Fruit fly (Drosophila melanogaster) whole organism, embryonic: ENCODE measurements around the gene CG12974.

Source experiments
- Abd-B ChIP-seq: fragments of 200-800 bp; sonication (Bioruptor generic); optimal IDR thresholded peaks from 2 replicates; lab custom pipeline; 2018; ENCODE audit warnings: missing biosample characterization, mild to moderate bottlenecking, missing genetic modification characterization, moderate library complexity
- Aef1 ChIP-seq: fragments of 200-800 bp; sonication (Bioruptor generic); IDR thresholded peaks from 3 replicates; pipeline ENCODE4 v1.3.6; 2022; ENCODE audit warnings: missing biosample characterization, missing genetic modification characterization
- Bgb ChIP-seq: fragments of 200-800 bp; sonication (Bioruptor generic); IDR thresholded peaks from 2 replicates; pipeline ENCODE4 v1.3.6; 2022; ENCODE audit warnings: missing biosample characterization, missing genetic modification characterization; ENCODE audit not compliant: partially characterized antibody
- Bteb2 ChIP-seq: fragments of 200-800 bp; sonication (Bioruptor generic); optimal IDR thresholded peaks from 2 replicates; lab custom pipeline; 2016; ENCODE audit warnings: missing biosample characterization, missing genetic modification characterization
- CG10959 ChIP-seq: fragments of 200-800 bp; sonication (Bioruptor generic); IDR thresholded peaks from 2 replicates; pipeline ENCODE4 v1.3.6; 2022; ENCODE audit warnings: missing biosample characterization, missing genetic modification characterization
- CG11695 ChIP-seq: fragments of 200-800 bp; sonication (Bioruptor generic); IDR thresholded peaks from 3 replicates; pipeline ENCODE4 v1.3.6; 2022; ENCODE audit warnings: missing biosample characterization, missing genetic modification characterization
- CG1233 ChIP-seq: fragments of 200-800 bp; sonication (Bioruptor generic); optimal IDR thresholded peaks from 4 replicates; lab custom pipeline; 2018; ENCODE audit warnings: missing biosample characterization, mild to moderate bottlenecking, missing genetic modification characterization
- CG14014 ChIP-seq: fragments of 200-800 bp; sonication (Bioruptor generic); IDR thresholded peaks from 2 replicates; pipeline ENCODE4 v1.3.6; 2022; ENCODE audit warnings: missing biosample characterization, missing genetic modification characterization
- CG14710 ChIP-seq: fragments of 200-800 bp; sonication (Bioruptor generic); optimal IDR thresholded peaks from 3 replicates; lab custom pipeline; 2019; ENCODE audit warnings: missing biosample characterization, mild to moderate bottlenecking, missing genetic modification characterization, moderate library complexity
- CG15011 ChIP-seq: fragments of 200-800 bp; sonication (Bioruptor generic); optimal IDR thresholded peaks from 3 replicates; lab custom pipeline; 2018; ENCODE audit warnings: missing biosample characterization, mild to moderate bottlenecking, missing genetic modification characterization
- CG17359 ChIP-seq: fragments of 200-800 bp; sonication (Bioruptor generic); optimal IDR thresholded peaks from 3 replicates; lab custom pipeline; 2018; ENCODE audit warnings: missing biosample characterization, mild to moderate bottlenecking, missing genetic modification characterization, moderate library complexity
- CG17385 ChIP-seq: fragments of 200-800 bp; sonication (Bioruptor generic); optimal IDR thresholded peaks from 3 replicates; lab custom pipeline; 2018; ENCODE audit warnings: missing biosample characterization, mild to moderate bottlenecking, missing genetic modification characterization
- CG1792 ChIP-seq: fragments of 200-800 bp; sonication (Bioruptor generic); optimal IDR thresholded peaks from 2 replicates; lab custom pipeline; 2016; ENCODE audit warnings: missing biosample characterization, missing genetic modification characterization
- CG2889 ChIP-seq: fragments of 200-800 bp; sonication (Bioruptor generic); IDR thresholded peaks from 3 replicates; pipeline ENCODE4 v1.3.6; 2022; ENCODE audit warnings: missing biosample characterization, missing genetic modification characterization
- CG31224 ChIP-seq: fragments of 200-800 bp; sonication (Bioruptor generic); IDR thresholded peaks from 2 replicates; pipeline ENCODE4 v1.3.6; 2022; ENCODE audit warnings: missing biosample characterization, missing genetic modification characterization
- CG31365 ChIP-seq: fragments of 200-800 bp; sonication (Bioruptor generic); optimal IDR thresholded peaks from 2 replicates; lab custom pipeline; 2018; ENCODE audit warnings: missing biosample characterization, mild to moderate bottlenecking, missing genetic modification characterization
- CG32767 ChIP-seq: fragments of 200-800 bp; sonication (Bioruptor generic); IDR thresholded peaks from 2 replicates; pipeline ENCODE4 v1.3.6; 2022; ENCODE audit warnings: missing biosample characterization, missing genetic modification characterization
- CG32772 ChIP-seq: fragments of 200-800 bp; sonication (Bioruptor generic); IDR thresholded peaks from 2 replicates; pipeline ENCODE4 v1.3.6; 2022; ENCODE audit warnings: missing biosample characterization, missing genetic modification characterization
- CG42726 ChIP-seq: fragments of 200-800 bp; sonication (Bioruptor generic); IDR thresholded peaks from 2 replicates; pipeline ENCODE4 v1.3.6; 2022; ENCODE audit warnings: missing biosample characterization, missing genetic modification characterization; ENCODE audit not compliant: partially characterized antibody
- CG4617 ChIP-seq: fragments of 200-800 bp; sonication (Bioruptor generic); optimal IDR thresholded peaks from 3 replicates; lab custom pipeline; 2016; ENCODE audit warnings: missing biosample characterization, missing genetic modification characterization, borderline replicate concordance
- CG5245 ChIP-seq: fragments of 200-800 bp; sonication (Bioruptor generic); optimal IDR thresholded peaks from 3 replicates; lab custom pipeline; 2016; ENCODE audit warnings: missing biosample characterization, missing genetic modification characterization
- CG6683 ChIP-seq: fragments of 200-800 bp; sonication (Bioruptor generic); optimal IDR thresholded peaks from 2 replicates; lab custom pipeline; 2017; ENCODE audit warnings: missing biosample characterization, mild to moderate bottlenecking, missing genetic modification characterization, missing genetic modification reagents
- CG7556 ChIP-seq: fragments of 200-800 bp; sonication (Bioruptor generic); optimal IDR thresholded peaks from 2 replicates; lab custom pipeline; 2017; ENCODE audit warnings: missing biosample characterization, mild to moderate bottlenecking, missing genetic modification characterization
- CG7786 ChIP-seq: fragments of 200-800 bp; sonication (Bioruptor generic); optimal IDR thresholded peaks from 2 replicates; lab custom pipeline; 2016; ENCODE audit warnings: missing biosample characterization, missing genetic modification characterization
- CG9817 ChIP-seq: fragments of 200-800 bp; sonication (Bioruptor generic); optimal IDR thresholded peaks from 2 replicates; lab custom pipeline; 2018; ENCODE audit warnings: missing biosample characterization, mild to moderate bottlenecking, missing genetic modification characterization, moderate library complexity
- CkIIα-i1 ChIP-seq: fragments of 200-800 bp; sonication (Bioruptor generic); IDR thresholded peaks from 2 replicates; pipeline ENCODE4 v1.3.6; 2022; ENCODE audit warnings: missing biosample characterization, missing genetic modification characterization
- CoRest ChIP-seq: fragments of 200-800 bp; sonication (Bioruptor generic); optimal IDR thresholded peaks from 3 replicates; lab custom pipeline; 2018; ENCODE audit warnings: missing biosample characterization, mild to moderate bottlenecking, missing genetic modification characterization, moderate library complexity
- CrebB ChIP-seq: fragments of 200-800 bp; sonication (Bioruptor generic); optimal IDR thresholded peaks from 3 replicates; lab custom pipeline; 2018; ENCODE audit warnings: missing biosample characterization, mild to moderate bottlenecking, missing genetic modification characterization
- Dfd ChIP-seq, 2 experiments: fragments of >200 bp; optimal IDR thresholded peaks; 2 replicates each; lab custom pipeline; 2017; ENCODE audit warnings: missing biosample characterization in 2 of 2, missing genetic modification characterization in 2 of 2
- E2f2 ChIP-seq: fragments of 200-800 bp; sonication (Bioruptor generic); IDR thresholded peaks from 2 replicates; pipeline ENCODE4 v1.3.6; 2022; ENCODE audit warnings: missing biosample characterization, missing genetic modification characterization
- GATAe ChIP-seq: fragments of 200-800 bp; sonication (Bioruptor generic); conservative IDR thresholded peaks from 2 replicates; pipeline ENCODE4 v1.3.6; 2022; ENCODE audit warnings: missing biosample characterization, missing genetic modification characterization
- Hmr ChIP-seq: fragments of 200-800 bp; sonication (Bioruptor generic); optimal IDR thresholded peaks from 3 replicates; lab custom pipeline; 2017; ENCODE audit warnings: mild to moderate bottlenecking, missing biosample characterization, missing genetic modification reagents, missing genetic modification characterization
- Nf-YB ChIP-seq: fragments of 200-800 bp; sonication (Bioruptor generic); optimal IDR thresholded peaks from 3 replicates; lab custom pipeline; 2019; ENCODE audit warnings: missing biosample characterization, mild to moderate bottlenecking, missing genetic modification characterization, moderate library complexity
- Sin3A ChIP-seq: fragments of >200 bp; optimal IDR thresholded peaks from 2 replicates; lab custom pipeline; 2018
- TFAM ChIP-seq: fragments of 200-800 bp; sonication (Bioruptor generic); optimal IDR thresholded peaks from 2 replicates; lab custom pipeline; 2017; ENCODE audit warnings: missing biosample characterization, missing genetic modification characterization, inconsistent platforms
- Tbp ChIP-seq: fragments of >200 bp; optimal IDR thresholded peaks from 2 replicates; lab custom pipeline; 2018; ENCODE audit warnings: missing biosample characterization, missing genetic modification characterization
- Xbp1 ChIP-seq: fragments of 200-800 bp; sonication (Bioruptor generic); optimal IDR thresholded peaks from 3 replicates; lab custom pipeline; 2016; ENCODE audit warnings: missing biosample characterization, mild to moderate bottlenecking, missing genetic modification characterization
- chinmo ChIP-seq: fragments of 200-800 bp; sonication (Bioruptor generic); IDR thresholded peaks from 4 replicates; pipeline ENCODE4 v1.3.6; 2022; ENCODE audit warnings: missing biosample characterization, missing genetic modification characterization; ENCODE audit not compliant: partially characterized antibody
- ci ChIP-seq: fragments of 200-800 bp; sonication (Bioruptor generic); IDR thresholded peaks from 3 replicates; pipeline ENCODE4 v1.3.6; 2022; ENCODE audit warnings: missing biosample characterization, missing genetic modification characterization
- corto ChIP-seq: fragments of 200-800 bp; sonication (Bioruptor generic); optimal IDR thresholded peaks from 2 replicates; lab custom pipeline; 2016; ENCODE audit warnings: missing biosample characterization, mild to moderate bottlenecking, missing genetic modification characterization, moderate library complexity
- dmrt99B ChIP-seq: fragments of 200-800 bp; sonication (Bioruptor generic); optimal IDR thresholded peaks from 2 replicates; lab custom pipeline; 2018; ENCODE audit warnings: missing biosample characterization, mild to moderate bottlenecking, missing genetic modification characterization, moderate library complexity
- esg ChIP-seq: fragments of 200-800 bp; sonication (Bioruptor generic); conservative IDR thresholded peaks from 2 replicates; pipeline ENCODE4 v1.3.6; 2022; ENCODE audit warnings: missing biosample characterization, missing genetic modification characterization
- exex ChIP-seq: fragments of 200-800 bp; sonication (Bioruptor generic); optimal IDR thresholded peaks from 4 replicates; lab custom pipeline; 2018; ENCODE audit warnings: missing biosample characterization, mild to moderate bottlenecking, missing genetic modification characterization, moderate library complexity
- fd102C ChIP-seq: fragments of 200-800 bp; sonication (Bioruptor generic); optimal IDR thresholded peaks from 2 replicates; lab custom pipeline; 2018; ENCODE audit warnings: missing biosample characterization, mild to moderate bottlenecking, missing genetic modification characterization, moderate library complexity
- fd64A ChIP-seq: fragments of 200-800 bp; sonication (Bioruptor generic); optimal IDR thresholded peaks from 3 replicates; lab custom pipeline; 2018; ENCODE audit warnings: missing biosample characterization, mild to moderate bottlenecking, missing genetic modification characterization
- grau ChIP-seq: fragments of 200-800 bp; optimal IDR thresholded peaks from 3 replicates; lab custom pipeline; 2019; ENCODE audit warnings: missing biosample characterization, mild to moderate bottlenecking, missing genetic modification characterization, moderate library complexity
- jing ChIP-seq: fragments of 200-800 bp; sonication (Bioruptor generic); optimal IDR thresholded peaks from 2 replicates; lab custom pipeline; 2018; ENCODE audit warnings: missing biosample characterization, mild to moderate bottlenecking, missing genetic modification characterization
- mirr ChIP-seq: fragments of 200-800 bp; sonication (Bioruptor generic); optimal IDR thresholded peaks from 3 replicates; lab custom pipeline; 2018; ENCODE audit warnings: missing biosample characterization, mild to moderate bottlenecking, missing genetic modification characterization
- pho ChIP-seq: fragments of 200-800 bp; sonication (Bioruptor generic); optimal IDR thresholded peaks from 2 replicates; lab custom pipeline; 2016; ENCODE audit warnings: missing biosample characterization, missing genetic modification characterization
- psq ChIP-seq: fragments of 200-800 bp; sonication (Bioruptor generic); optimal IDR thresholded peaks from 2 replicates; lab custom pipeline; 2017; ENCODE audit warnings: missing biosample characterization, missing genetic modification characterization
- tll ChIP-seq, 2 experiments: fragments of 200-800 bp in 1 of 2; fragments of >200 bp in 1 of 2; sonication (Bioruptor generic) in 1 of 2; optimal IDR thresholded peaks; 2 replicates each; lab custom pipeline; 2017 to 2019; ENCODE audit warnings: missing biosample characterization in 2 of 2, missing genetic modification characterization in 2 of 2, mild to moderate bottlenecking in 1 of 2, moderate library complexity in 1 of 2

Gene CG12974

dm6 chr3L:21251381-21251780 lies 34.4 kb downstream of the CG12974 start (continued):
- TF ChIP-seq dmrt99B (peak; percentile 20), esg (0 out of 2 replicates have a peak, but pooled peaks have one; percentile 29), Abd-B (peak; percentile 66), CG17385 (GFP tag; lab: Kevin White, UChicago) (no peak), CG31365 (tag; lab: Kevin White, UChicago) (no peak), CG11695 (GFP tag; lab: Robert Waterston, UW) (0 out of 3 replicates have a peak, but pooled peaks have one; percentile 45), Dfd (GFP tag; optimal IDR thresholded peaks at IDR 0.05; lab: Kevin White, UChicago) (no peak), CG32772 (GFP tag; lab: Robert Waterston, UW) (no peak), exex (tag; lab: Kevin White, UChicago) (no peak), chinmo (0 out of 4 replicates have a peak, but pooled peaks have one; percentile 60), E2f2 (GFP tag; lab: Robert Waterston, UW) (no peak), tll (GFP tag; optimal IDR thresholded peaks at IDR 0.05; lab: Kevin White, UChicago) (no peak), CG7556 (no peak), CG31224 (GFP tag; lab: Robert Waterston, UW) (no peak), CrebB (no peak), fd102C (no peak), GATAe (GFP tag; lab: Robert Waterston, UW) (no peak), TFAM (GFP tag; lab: Kevin White, UChicago) (no peak), jing (no peak), CG1792 (no peak), Tbp (GFP tag; lab: Kevin White, UChicago) (no peak), mirr (no peak), Nf-YB (no peak), Bteb2 (no peak), CG14710 (tag; lab: Kevin White, UChicago) (no peak), CG7786 (GFP tag; lab: Kevin White, UChicago) (no peak), psq (no peak), CG32767 (no peak), grau (tag; lab: Kevin White, UChicago) (peak; percentile 6), CG6683 (GFP tag; lab: Kevin White, UChicago) (no peak), CG1233 (GFP tag; lab: Kevin White, UChicago) (no peak), Xbp1 (peak; percentile 13), CG5245 (GFP tag; lab: Kevin White, UChicago) (no peak), Hmr (GFP tag; lab: Kevin White, UChicago) (no peak), CG9817 (tag; lab: Kevin White, UChicago) (no peak), CkIIα-i1 (GFP tag; lab: Robert Waterston, UW) (no peak), fd64A (GFP tag; lab: Kevin White, UChicago) (no peak), CG17359 (peak; percentile 15), CG4617 (no peak), CG10959 (no peak), Aef1 (no peak), CoRest (tag; lab: Kevin White, UChicago) (no peak), CG2889 (GFP tag; lab: Robert Waterston, UW) (0 out of 3 replicates have a peak, but pooled peaks have one; percentile 22), CG15011 (GFP tag; lab: Kevin White, UChicago) (no peak), CG14014 (GFP tag; lab: Robert Waterston, UW) (0 out of 2 replicates have a peak, but pooled peaks have one; percentile 20), Bgb (GFP tag; lab: Robert Waterston, UW) (no peak), CG42726 (no peak), corto (GFP tag; lab: Kevin White, UChicago) (no peak), pho (GFP tag; lab: Kevin White, UChicago) (no peak), Sin3A (lab: Kevin White, UChicago) (no peak), ci (GFP tag; lab: Robert Waterston, UW) (0 out of 3 replicates have a peak, but pooled peaks have one; percentile 41)
